Fruit fly (Drosophila melanogaster): ENCODE data around the gene MED4.

DNA sequence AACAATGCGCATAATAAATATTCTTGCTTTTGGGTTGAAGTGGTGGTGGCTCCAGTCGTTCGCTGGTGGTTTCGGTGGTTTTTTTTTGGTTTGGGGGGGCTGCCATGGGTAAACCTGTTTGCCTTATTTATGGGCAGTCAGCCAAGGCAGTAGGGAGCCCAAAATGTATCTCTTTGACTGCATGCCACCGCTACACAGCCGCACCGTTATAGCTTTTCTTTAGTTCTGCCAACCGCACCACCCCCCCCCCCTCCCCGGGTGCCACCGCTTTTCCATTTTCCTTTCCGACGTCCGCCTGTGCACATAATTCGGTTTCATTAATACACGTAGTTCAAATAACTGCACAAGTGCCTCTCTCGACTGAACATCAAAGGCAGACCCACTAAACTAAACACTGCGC lies 7.9 kb upstream of the MED4 start:
- TF ChIP-seq toe (GFP tag; optimal IDR thresholded peaks at IDR 0.05): no peak
- no peak for TF ChIP-seq tj (GFP tag; optimal IDR thresholded peaks at IDR 0.05)
- no peak for TF ChIP-seq CG7101 (tag; optimal IDR thresholded peaks at IDR 0.05)
- no peak for TF ChIP-seq Hr96 (GFP tag; optimal IDR thresholded peaks at IDR 0.05)
- no peak for TF ChIP-seq CG33017 (tag; optimal IDR thresholded peaks at IDR 0.05)
